Worm (Caenorhabditis elegans): ENCODE results near the gene M01F1.9.

DNA sequence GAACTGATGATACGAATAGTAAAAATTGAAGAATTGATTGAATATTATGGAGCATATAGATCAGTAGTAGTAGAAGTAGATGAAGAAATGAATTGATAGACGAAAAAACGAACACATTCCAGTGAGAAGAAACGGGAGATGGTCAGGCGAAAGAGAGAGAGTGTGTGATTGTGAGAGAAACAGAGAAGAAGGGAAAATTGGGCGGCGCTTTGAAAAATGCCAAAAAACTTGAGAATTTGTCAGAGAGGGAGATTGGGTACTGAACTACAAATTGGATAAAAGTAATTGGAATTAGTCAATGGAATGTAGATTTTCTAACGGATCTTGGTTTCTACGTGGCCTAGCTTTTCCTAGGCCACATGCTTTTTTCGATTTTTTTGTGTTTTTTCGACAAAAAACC, 10.6 kb downstream of the M01F1.9 start, which contains the start of gene C34C12.7:
- TF ChIP-seq W03F9.2 (tag; optimal IDR thresholded peaks at IDR 0.05) (no peak), dao-5 (tag; optimal IDR thresholded peaks at IDR 0.05) (no peak), him-1 (tag; optimal IDR thresholded peaks at IDR 0.05) (no peak)

Measured in whole organism, L4/young adult.